Worm (Caenorhabditis elegans) whole organism, midembryonic: ENCODE data around the gene T24A6.17.
"Not testable (repeated sequence)": the region's sequence is repeated elsewhere in the genome, so short reads cannot be mapped to it uniquely, and the experiment has no call there.

ENCODE experiments used
- T22C8.4 ChIP-seq: fragments of 200-800 bp; sonication (Bioruptor generic); IDR thresholded peaks from 2 replicates; pipeline ENCODE4 v1.3.6; 2022; ENCODE audit warnings: missing genetic modification characterization, missing compliant biosample characterization
- cog-1 ChIP-seq: sonication (generic microtip); optimal IDR thresholded peaks from 2 replicates; lab custom pipeline; 2016; ENCODE audit warnings: missing genetic modification characterization, missing compliant biosample characterization
- flt-1 ChIP-seq: fragments of 200-800 bp; sonication (Bioruptor generic); IDR thresholded peaks from 2 replicates; pipeline ENCODE4 v1.3.6; 2022; ENCODE audit warnings: missing genetic modification characterization, missing compliant biosample characterization
- klf-2 ChIP-seq: fragments of 200-800 bp; sonication (Bioruptor generic); conservative IDR thresholded peaks from 2 replicates; pipeline ENCODE4 v1.3.6; 2022; ENCODE audit warnings: missing genetic modification reagents, missing genetic modification characterization, missing compliant biosample characterization
- med-1 ChIP-seq: sonication (generic microtip); optimal IDR thresholded peaks from 2 replicates; lab custom pipeline; 2017; ENCODE audit warnings: missing genetic modification characterization, mild to moderate bottlenecking, missing compliant biosample characterization, antibody characterized with exemption, missing genetic modification reagents; ENCODE audit not compliant: insufficient read depth
- ref-1 ChIP-seq: fragments of 200-800 bp; sonication (Bioruptor generic); conservative IDR thresholded peaks from 2 replicates; pipeline ENCODE4 v1.3.6; 2022; ENCODE audit warnings: missing genetic modification reagents, missing genetic modification characterization, missing compliant biosample characterization
- tab-1 ChIP-seq: fragments of 200-800 bp; sonication (Bioruptor generic); IDR thresholded peaks from 2 replicates; pipeline ENCODE4 v1.3.6; 2022; ENCODE audit warnings: missing genetic modification characterization, missing compliant biosample characterization
- ztf-23 ChIP-seq: fragments of 200-800 bp; sonication (Bioruptor generic); IDR thresholded peaks from 2 replicates; pipeline ENCODE4 v1.3.6; 2022; ENCODE audit warnings: missing genetic modification reagents, missing genetic modification characterization, missing compliant biosample characterization
- ztf-29 ChIP-seq: fragments of 200-800 bp; sonication (Bioruptor generic); IDR thresholded peaks from 2 replicates; pipeline ENCODE4 v1.3.6; 2022; ENCODE audit warnings: missing genetic modification reagents, missing genetic modification characterization, missing compliant biosample characterization

T24A6.17 gene

DNA sequence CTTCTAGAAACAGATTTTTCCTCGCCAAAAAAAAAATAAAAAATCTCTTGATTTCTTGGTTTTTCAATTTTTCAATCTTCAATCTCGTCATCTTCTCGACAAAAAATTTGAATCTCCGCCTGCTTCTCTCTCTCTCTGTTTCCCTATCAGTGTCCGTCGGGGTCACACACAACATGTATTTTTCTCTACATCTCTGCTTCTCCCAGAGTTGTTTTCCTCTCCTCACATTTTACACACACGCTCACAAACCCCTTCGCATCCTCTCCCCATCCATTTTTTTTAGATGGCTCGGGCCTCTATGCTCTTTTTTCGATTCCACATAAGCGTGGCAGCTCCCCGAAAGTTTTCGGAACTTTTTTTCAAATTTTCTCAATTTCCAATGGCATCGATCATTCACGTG is 15.6 kb upstream of the T24A6.17 start:
- TF ChIP-seq klf-2 (GFP tag; lab: Robert Waterston, UW) = no peak
- TF ChIP-seq tab-1 (GFP tag; lab: Robert Waterston, UW) = no peak
- TF ChIP-seq med-1 (GFP tag; lab: Kevin White, UChicago) = no peak
- no peak for TF ChIP-seq flt-1
- TF ChIP-seq ztf-23 (GFP tag; lab: Robert Waterston, UW) = no peak
- TF ChIP-seq ztf-29 (GFP tag; lab: Robert Waterston, UW) = no peak
- TF ChIP-seq ref-1 = no peak
- no peak for TF ChIP-seq T22C8.4
- TF ChIP-seq cog-1 (tag; lab: Kevin White, UChicago) = no peak

DNA sequence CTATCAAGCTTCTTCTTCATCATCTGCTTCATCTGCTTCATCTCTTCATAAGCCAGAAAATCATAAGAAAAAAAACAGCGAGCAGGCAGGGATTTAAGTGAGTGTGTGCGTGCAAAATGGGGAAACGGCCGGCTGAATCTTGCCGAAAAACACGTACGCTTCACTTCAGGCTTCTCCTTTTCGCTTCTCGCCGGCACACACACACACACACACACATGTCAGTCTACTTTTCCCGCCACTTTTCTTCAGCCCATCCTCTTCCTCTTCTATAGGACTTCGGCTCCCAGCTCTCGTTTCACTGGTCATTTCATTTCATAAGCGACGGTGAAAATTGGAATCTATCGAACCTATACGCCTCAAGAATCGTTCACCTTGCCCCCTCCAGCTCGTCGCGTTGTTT is 15.0 kb upstream of the T24A6.17 start:
- no peak for TF ChIP-seq T22C8.4
- no peak for TF ChIP-seq ztf-23 (GFP tag; lab: Robert Waterston, UW)
- no peak for TF ChIP-seq klf-2 (GFP tag; lab: Robert Waterston, UW)
- TF ChIP-seq cog-1 (tag; lab: Kevin White, UChicago) = no peak
- no peak for TF ChIP-seq ref-1
- TF ChIP-seq tab-1 (GFP tag; lab: Robert Waterston, UW) = no peak
- TF ChIP-seq ztf-29 (GFP tag; lab: Robert Waterston, UW) = no peak
- TF ChIP-seq flt-1 = no peak
- TF ChIP-seq med-1 (GFP tag; lab: Kevin White, UChicago) = no peak

DNA sequence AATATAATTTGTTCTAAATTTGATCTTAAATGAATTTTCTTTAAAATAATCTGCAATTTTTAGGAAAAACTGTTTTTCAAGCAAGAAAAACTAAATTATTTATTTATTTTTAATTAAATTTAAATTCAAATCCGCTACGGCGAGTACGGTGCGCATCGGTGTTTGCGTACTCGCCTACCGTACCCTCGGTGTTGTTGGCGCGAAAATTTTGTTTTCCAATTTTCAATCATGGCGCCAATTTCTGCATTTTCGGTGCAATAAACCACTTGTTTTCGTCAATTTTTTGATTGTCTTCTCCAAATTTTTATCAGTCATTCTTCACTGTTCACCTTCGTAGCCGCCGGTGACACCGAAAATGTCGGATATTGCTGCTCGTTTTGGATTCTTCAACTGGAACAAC is 14.6 kb upstream of the T24A6.17 start, which contains the start of gene pygl-1:
Gene pygl-1 (plus strand): TSS at position 211 of the 400 bp plus-strand sequence.
- TF ChIP-seq cog-1 (tag; lab: Kevin White, UChicago) (no peak), T22C8.4 (no peak), klf-2 (GFP tag; lab: Robert Waterston, UW) (no peak), ztf-23 (GFP tag; lab: Robert Waterston, UW) (no peak), ref-1 (no peak), flt-1 (no peak), tab-1 (GFP tag; lab: Robert Waterston, UW) (no peak), med-1 (GFP tag; lab: Kevin White, UChicago) (no peak)

DNA sequence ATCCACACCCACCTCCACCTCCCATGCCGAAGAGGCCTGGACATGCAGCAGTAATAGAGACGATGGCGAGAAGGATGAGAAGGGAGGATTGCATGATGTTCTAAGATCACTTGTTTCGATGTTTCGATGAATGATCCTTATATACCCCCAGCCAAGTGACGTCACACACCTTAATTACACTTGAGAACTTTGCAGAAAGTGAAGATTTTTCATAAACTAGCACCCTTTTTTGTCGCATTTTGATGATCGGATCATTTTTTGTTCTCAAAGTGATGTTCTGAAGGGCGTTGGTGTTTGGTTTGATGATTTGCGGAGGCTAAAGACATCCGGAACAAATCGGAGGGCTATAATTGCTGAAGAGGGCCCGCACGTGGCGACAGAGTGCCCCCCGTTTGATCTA is 11.5 kb upstream of the T24A6.17 start, which contains the start of gene grl-27:
Gene grl-27 (minus strand): TSS at position 101 of the 400 bp plus-strand sequence.
- TF ChIP-seq klf-2 (GFP tag; lab: Robert Waterston, UW) = no peak

DNA sequence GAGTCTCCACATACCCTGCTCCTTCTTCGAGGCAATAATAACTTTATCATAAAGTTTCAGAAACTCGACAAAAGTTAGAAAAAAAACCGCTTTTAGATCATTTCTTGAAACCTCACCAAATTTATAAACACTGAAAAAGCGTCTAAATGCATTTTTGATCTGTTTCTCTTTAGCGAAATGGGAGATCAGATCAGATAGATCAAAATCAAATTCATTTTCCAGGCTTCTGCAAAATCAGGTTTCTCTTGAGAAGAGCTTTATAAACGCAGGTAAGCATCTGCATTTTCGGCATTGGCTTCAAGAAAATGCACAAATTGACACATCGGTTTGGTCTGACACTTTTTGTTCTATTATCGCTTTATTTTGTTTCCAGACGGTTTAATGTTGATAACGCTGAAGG is 8.2 kb upstream of the T24A6.17 start, which contains the start of gene F40C5.1:
Gene F40C5.1 (plus strand): TSS at position 301 of the 400 bp plus-strand sequence.
- TF ChIP-seq klf-2 (GFP tag; lab: Robert Waterston, UW); flt-1; ztf-29 (GFP tag; lab: Robert Waterston, UW): not testable (repeated sequence)

DNA sequence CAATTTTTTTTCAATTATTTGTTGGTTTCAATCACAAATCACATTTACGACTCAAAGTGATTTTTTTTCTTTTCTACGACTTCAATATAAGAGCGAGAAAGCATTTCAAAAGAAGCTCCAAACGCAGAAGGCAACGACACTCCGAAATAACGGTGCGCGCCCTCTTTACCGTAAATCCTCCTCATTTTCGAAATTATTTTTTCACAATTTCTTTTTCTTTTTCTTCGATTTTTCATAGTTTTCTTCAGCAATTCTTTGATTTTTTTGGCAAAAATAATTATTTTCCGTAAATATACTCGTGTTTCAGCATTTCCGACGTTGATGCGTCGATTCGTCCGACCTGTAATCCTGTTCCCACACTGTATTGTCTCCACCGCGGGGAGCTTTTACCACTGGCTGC is 6.5 kb upstream of the T24A6.17 start, which contains the start of gene F40C5.2:
Gene F40C5.2 (plus strand): TSS at position 301 of the 400 bp plus-strand sequence.
- TF ChIP-seq ztf-23 (GFP tag; lab: Robert Waterston, UW); klf-2 (GFP tag; lab: Robert Waterston, UW); T22C8.4: not testable (repeated sequence)

DNA sequence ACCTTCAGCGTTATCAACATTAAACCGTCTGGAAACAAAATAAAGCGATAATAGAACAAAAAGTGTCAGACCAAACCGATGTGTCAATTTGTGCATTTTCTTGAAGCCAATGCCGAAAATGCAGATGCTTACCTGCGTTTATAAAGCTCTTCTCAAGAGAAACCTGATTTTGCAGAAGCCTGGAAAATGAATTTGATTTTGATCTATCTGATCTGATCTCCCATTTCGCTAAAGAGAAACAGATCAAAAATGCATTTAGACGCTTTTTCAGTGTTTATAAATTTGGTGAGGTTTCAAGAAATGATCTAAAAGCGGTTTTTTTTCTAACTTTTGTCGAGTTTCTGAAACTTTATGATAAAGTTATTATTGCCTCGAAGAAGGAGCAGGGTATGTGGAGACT is 1.4 kb downstream of the T24A6.17 start, which contains the start of gene T24A6.16:
Gene T24A6.16 (minus strand): TSS at position 101 of the 400 bp plus-strand sequence.
- not testable (repeated sequence) for TF ChIP-seq ztf-23 (GFP tag; lab: Robert Waterston, UW); tab-1 (GFP tag; lab: Robert Waterston, UW); med-1 (GFP tag; lab: Kevin White, UChicago)

DNA sequence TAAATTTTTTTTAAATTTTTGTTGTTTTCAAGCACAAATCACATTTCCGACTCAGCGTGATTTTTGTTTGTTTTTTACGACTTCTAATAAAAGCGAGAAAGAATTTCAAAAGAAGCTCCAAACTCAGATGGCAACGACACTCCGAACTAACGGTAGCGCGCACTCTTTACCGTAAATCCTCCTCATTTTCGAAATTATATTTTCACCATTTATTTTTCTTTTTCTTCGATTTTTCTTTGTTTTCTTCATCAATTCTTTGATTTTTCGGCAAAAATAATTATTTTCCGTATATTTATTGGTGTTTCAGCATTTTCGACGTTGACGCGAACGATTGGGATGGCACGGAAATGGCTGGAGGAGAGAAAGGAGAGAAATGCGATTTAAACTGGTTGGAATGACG is 5.5 kb downstream of the T24A6.17 start, which contains the start of gene T24A6.1:
Gene T24A6.1 (plus strand): TSS at position 301 of the 400 bp plus-strand sequence.
- not testable (repeated sequence) for TF ChIP-seq med-1 (GFP tag; lab: Kevin White, UChicago); klf-2 (GFP tag; lab: Robert Waterston, UW); ref-1

DNA sequence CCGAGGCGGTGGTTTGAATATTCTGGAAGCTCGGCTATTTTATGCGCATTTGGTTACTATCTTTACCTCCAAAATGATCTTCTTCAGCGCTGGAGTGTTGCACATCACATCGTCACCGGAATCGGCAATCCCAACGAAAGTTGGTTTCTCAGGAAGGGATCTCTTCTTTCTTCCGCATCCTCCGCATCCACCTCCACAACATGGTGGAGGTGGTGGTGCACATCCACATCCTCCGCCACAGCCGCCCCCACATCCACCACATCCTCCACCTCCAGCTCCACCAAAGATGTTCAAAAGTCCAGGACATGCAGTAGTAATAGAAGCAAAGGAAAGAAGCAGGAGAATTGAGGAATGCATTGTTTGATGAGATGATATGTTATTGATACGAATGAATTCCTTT is 6.8 kb downstream of the T24A6.17 start, which contains the start of gene grl-31:
Gene grl-31 (minus strand): TSS at position 357 of the 400 bp plus-strand sequence.
- TF ChIP-seq ztf-29 (GFP tag; lab: Robert Waterston, UW) = no peak
- TF ChIP-seq ref-1 = no peak
- TF ChIP-seq med-1 (GFP tag; lab: Kevin White, UChicago) = no peak
- no peak for TF ChIP-seq flt-1
- no peak for TF ChIP-seq ztf-23 (GFP tag; lab: Robert Waterston, UW)
- TF ChIP-seq tab-1 (GFP tag; lab: Robert Waterston, UW) = no peak
- TF ChIP-seq T22C8.4 = no peak
- no peak for TF ChIP-seq cog-1 (tag; lab: Kevin White, UChicago)
- no peak for TF ChIP-seq klf-2 (GFP tag; lab: Robert Waterston, UW)

DNA sequence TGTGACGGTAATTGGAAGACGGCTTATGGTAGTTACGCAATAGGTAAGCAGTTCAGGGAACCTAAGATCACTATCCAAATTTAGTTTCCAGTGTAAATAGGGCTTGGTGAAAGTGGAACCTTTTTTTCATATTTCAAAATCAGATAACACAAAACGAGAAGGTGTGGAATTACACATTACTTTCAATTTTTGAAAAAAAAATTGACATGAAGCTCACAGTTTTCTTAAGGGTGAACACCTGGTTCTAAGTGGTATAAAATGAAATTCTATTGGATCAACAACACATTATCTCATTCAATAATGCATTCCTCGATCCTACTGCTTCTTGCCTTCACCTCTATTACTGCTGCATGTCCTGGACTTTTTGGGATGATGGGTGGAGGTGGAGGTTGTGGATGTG is 8.2 kb downstream of the T24A6.17 start, which contains the start of gene grl-30:
Gene grl-30 (plus strand): TSS at position 301 of the 400 bp plus-strand sequence.
- TF ChIP-seq med-1 (GFP tag; lab: Kevin White, UChicago) (no peak), T22C8.4 (no peak), cog-1 (tag; lab: Kevin White, UChicago) (no peak), ref-1 (no peak), tab-1 (GFP tag; lab: Robert Waterston, UW) (no peak), ztf-29 (GFP tag; lab: Robert Waterston, UW) (no peak), flt-1 (no peak), ztf-23 (GFP tag; lab: Robert Waterston, UW) (no peak), klf-2 (GFP tag; lab: Robert Waterston, UW) (no peak)
